Worm (Caenorhabditis elegans) whole organism, L4/young adult: ENCODE data around the gene srx-28.

Source experiments
- W03F9.2 ChIP-seq: fragments of 150-350 bp; optimal IDR thresholded peaks from 2 replicates; lab custom pipeline; 2014; ENCODE audit warnings: missing biosample characterization, missing genetic modification characterization
- dao-5 ChIP-seq: sonication (generic microtip); optimal IDR thresholded peaks from 2 replicates; lab custom pipeline; 2016; ENCODE audit warnings: missing genotype, missing genetic modification characterization, moderate library complexity, missing compliant biosample characterization
- him-1 ChIP-seq: sonication (generic microtip); optimal IDR thresholded peaks from 2 replicates; lab custom pipeline; 2016; ENCODE audit warnings: missing genotype, missing genetic modification reagents, missing genetic modification characterization, missing compliant biosample characterization

DNA sequence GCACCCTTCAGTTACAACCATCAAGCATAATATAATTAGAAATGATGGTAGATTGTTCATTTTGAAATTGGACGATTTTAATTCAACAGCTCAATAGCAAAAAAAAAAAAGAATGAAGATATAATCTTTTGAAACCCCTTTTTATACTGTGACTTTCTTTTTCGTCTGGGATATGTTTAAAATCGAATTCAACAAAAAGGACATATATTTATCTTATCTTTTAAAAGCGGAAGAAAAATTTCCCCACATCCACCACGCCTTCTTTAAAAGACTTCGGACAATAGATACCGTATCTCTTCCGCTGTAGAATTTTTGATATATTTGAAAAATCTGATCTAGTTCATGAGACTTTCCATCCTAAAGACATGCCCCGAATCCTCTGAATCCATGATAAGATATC is 23.7 kb upstream of the srx-28 start, which contains the start of gene R05D8.11:
- TF ChIP-seq W03F9.2 (tag; lab: Kevin White, UChicago) (no peak), him-1 (no peak), dao-5 (tag; lab: Kevin White, UChicago) (no peak)
